Worm (Caenorhabditis elegans): ENCODE results near the gene T06E8.8.
A peak's percentile ranks its signal among the peaks of the same experiment; 100 is the strongest.

T06E8.8 gene

DNA sequence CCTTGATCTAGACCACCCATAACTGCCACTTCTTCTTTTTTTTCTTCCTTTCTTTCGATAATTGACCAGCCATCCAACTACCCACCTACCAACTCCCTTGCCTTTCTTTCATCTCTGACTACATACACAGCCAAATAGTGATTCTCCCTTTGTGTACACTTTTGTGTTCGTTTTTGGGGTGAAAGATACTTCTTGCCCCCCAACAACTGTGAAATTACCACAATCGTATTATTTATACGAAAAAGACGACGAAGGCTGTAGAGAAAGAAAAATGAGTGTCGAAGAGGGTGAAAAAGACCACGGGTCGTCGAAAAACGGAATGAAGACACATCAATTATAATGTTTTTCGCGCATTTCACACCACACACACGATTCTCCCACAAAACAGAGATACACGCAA, 3.0 kb downstream of the T06E8.8 start (continued):
- TF ChIP-seq lin-39 (tag; optimal IDR thresholded peaks at IDR 0.05): no peak
- TF ChIP-seq egl-27 (tag; optimal IDR thresholded peaks at IDR 0.05): no peak
- no peak for TF ChIP-seq ama-1 (optimal IDR thresholded peaks at IDR 0.05)
- peak; percentile 79 for TF ChIP-seq blmp-1 (tag; optimal IDR thresholded peaks at IDR 0.05)
- no peak for TF ChIP-seq unc-130 (tag; optimal IDR thresholded peaks at IDR 0.05)
- TF ChIP-seq nhr-71 (tag; optimal IDR thresholded peaks at IDR 0.05): no peak
- peak; percentile 1 for TF ChIP-seq snu-23 (GFP tag; optimal IDR thresholded peaks at IDR 0.05)
- TF ChIP-seq sptf-1 (tag; optimal IDR thresholded peaks at IDR 0.05): no peak
- TF ChIP-seq unc-62 (GFP tag; optimal IDR thresholded peaks at IDR 0.05): no peak
- no peak for TF ChIP-seq unc-86 (tag; optimal IDR thresholded peaks at IDR 0.05)
- TF ChIP-seq lin-13 (GFP tag; optimal IDR thresholded peaks at IDR 0.05): no peak
- no peak for TF ChIP-seq C16A3.4 (tag; optimal IDR thresholded peaks at IDR 0.05)
- TF ChIP-seq ceh-82 (tag; optimal IDR thresholded peaks at IDR 0.05): no peak
- TF ChIP-seq ces-1 (GFP tag; optimal IDR thresholded peaks at IDR 0.05): no peak
- no peak for TF ChIP-seq irx-1 (tag; optimal IDR thresholded peaks at IDR 0.05)
- no peak for TF ChIP-seq pax-3 (tag; optimal IDR thresholded peaks at IDR 0.05)
- no peak for TF ChIP-seq fkh-10 (GFP tag; optimal IDR thresholded peaks at IDR 0.05)
- TF ChIP-seq C34B4.2 (tag; optimal IDR thresholded peaks at IDR 0.05): no peak
- no peak for TF ChIP-seq pag-3 (tag; optimal IDR thresholded peaks at IDR 0.05; ENCODE audit: borderline replicate concordance, insufficient read depth)
- TF ChIP-seq nhr-84 (tag; optimal IDR thresholded peaks at IDR 0.05): no peak
- TF ChIP-seq sox-4 (tag; optimal IDR thresholded peaks at IDR 0.05): no peak
- TF ChIP-seq zip-4 (GFP tag; optimal IDR thresholded peaks at IDR 0.05): no peak
- no peak for TF ChIP-seq nhr-237 (tag; optimal IDR thresholded peaks at IDR 0.05)
- no peak for TF ChIP-seq ztf-4 (tag; optimal IDR thresholded peaks at IDR 0.05)
- TF ChIP-seq lin-15B (tag; optimal IDR thresholded peaks at IDR 0.05): no peak
- no peak for TF ChIP-seq nhr-47 (tag; optimal IDR thresholded peaks at IDR 0.05)
- no peak for TF ChIP-seq ets-5 (GFP tag; IDR thresholded peaks at IDR 0.05)
- no peak for TF ChIP-seq nhr-28 (tag; optimal IDR thresholded peaks at IDR 0.05)
- peak; percentile 76 for TF ChIP-seq nhr-85 (tag)
- no peak for TF ChIP-seq efl-3 (GFP tag; optimal IDR thresholded peaks at IDR 0.05)
- no peak for TF ChIP-seq snpc-4 (tag; optimal IDR thresholded peaks at IDR 0.05)
- TF ChIP-seq nhr-20 (tag; optimal IDR thresholded peaks at IDR 0.05): peak; percentile 10
- TF ChIP-seq nhr-12 (tag; optimal IDR thresholded peaks at IDR 0.05): no peak
- TF ChIP-seq elt-2 (tag; optimal IDR thresholded peaks at IDR 0.05): no peak
- no peak for TF ChIP-seq fos-1 (tag; optimal IDR thresholded peaks at IDR 0.05)
- TF ChIP-seq nhr-76 (tag; optimal IDR thresholded peaks at IDR 0.05): no peak
- no peak for TF ChIP-seq tbx-2 (tag; optimal IDR thresholded peaks at IDR 0.05)
- no peak for TF ChIP-seq grh-1 (GFP tag; IDR thresholded peaks at IDR 0.05)
- TF ChIP-seq isw-1 (GFP tag; IDR thresholded peaks at IDR 0.05): no peak
- no peak for TF ChIP-seq hlh-4 (tag; optimal IDR thresholded peaks at IDR 0.05)
- TF ChIP-seq swsn-7 (tag; optimal IDR thresholded peaks at IDR 0.05): no peak
- no peak for TF ChIP-seq F16B12.6 (tag; optimal IDR thresholded peaks at IDR 0.05)
- no peak for TF ChIP-seq hpl-2 (GFP tag; optimal IDR thresholded peaks at IDR 0.05)

DNA sequence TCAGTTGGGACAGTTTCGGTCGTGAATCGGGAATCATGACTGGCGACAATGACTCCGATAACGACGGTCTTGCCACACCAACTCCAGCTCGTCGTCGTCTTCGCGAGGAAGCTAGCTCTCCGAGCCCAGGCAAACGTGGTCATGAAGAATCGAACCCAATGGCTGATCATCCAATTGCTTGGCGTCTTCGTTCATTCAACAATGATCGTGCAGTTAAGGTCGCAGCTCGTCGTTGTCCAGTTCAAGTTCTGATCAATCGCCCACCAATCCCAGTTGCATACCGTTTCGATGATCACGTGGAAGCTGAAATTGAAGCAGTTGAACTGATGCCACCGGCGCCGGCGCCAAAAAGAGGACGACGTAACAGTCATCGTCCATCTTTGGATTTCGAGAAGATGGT, 3.6 kb downstream of the T06E8.8 start:
- TF ChIP-seq egl-27 (tag; optimal IDR thresholded peaks at IDR 0.05) (no peak), dpl-1 (GFP tag; optimal IDR thresholded peaks at IDR 0.05) (no peak), dsc-1 (tag; optimal IDR thresholded peaks at IDR 0.05) (no peak), mdl-1 (tag; optimal IDR thresholded peaks at IDR 0.05) (no peak)
